Worm (Caenorhabditis elegans) whole organism, L4/young adult: Measurements from ENCODE around the gene zmp-1.

Experiments used
- W03F9.2 ChIP-seq: fragments of 150-350 bp; optimal IDR thresholded peaks from 2 replicates; lab custom pipeline; 2014; ENCODE audit warnings: missing biosample characterization, missing genetic modification characterization
- dao-5 ChIP-seq: sonication (generic microtip); optimal IDR thresholded peaks from 2 replicates; lab custom pipeline; 2016; ENCODE audit warnings: missing genotype, missing genetic modification characterization, moderate library complexity, missing compliant biosample characterization

DNA sequence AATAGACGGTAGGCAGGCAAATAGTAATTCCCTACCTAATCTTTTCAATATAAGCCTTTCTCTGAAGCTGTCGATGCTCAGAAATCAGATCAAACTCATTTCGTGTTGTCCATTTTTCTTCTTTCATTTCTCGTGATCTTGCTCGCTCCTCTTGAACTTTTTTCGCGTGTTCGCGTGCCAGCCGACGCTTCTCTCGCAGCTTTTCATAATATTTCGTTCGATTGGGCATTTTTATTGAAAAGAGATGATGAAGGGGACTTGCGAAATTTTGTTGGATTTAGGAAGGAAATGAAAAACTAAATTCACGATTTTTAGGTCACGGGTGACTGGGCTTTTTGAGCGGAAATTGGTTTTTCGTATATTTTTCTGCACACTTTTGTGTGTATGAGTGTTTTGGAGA, 4.2 kb upstream of the zmp-1 start, which contains the start of gene EGAP1.1:
- TF ChIP-seq dao-5 (tag; lab: Kevin White, UChicago) (no peak), W03F9.2 (no peak)
